Worm (Caenorhabditis elegans): Measurements from ENCODE around the gene F41H10.3.

DNA sequence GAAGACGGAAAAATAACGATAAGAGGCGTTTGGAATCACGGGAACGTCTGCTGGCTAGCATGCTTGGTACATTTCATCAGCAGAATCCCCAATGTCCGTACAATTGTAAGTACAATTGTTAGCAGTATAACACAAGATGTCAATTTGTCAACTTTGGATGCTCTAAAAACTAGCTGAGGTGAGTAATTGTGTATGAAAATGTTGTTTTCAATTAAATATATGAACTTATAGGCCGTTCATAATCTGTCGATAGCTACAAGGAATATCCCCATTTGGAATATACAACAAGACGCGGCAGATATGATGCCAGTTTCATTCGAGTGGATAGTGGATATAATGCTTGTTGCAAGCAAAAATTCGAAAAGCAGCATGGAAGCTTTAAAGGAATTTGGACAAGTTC is 15.4 kb downstream of the F41H10.3 start, which contains the start of gene F41H10.12:
- TF ChIP-seq ama-1 (optimal IDR thresholded peaks at IDR 0.05) (no peak), unc-62 (GFP tag; optimal IDR thresholded peaks at IDR 0.05) (no peak), xbp-1 (tag; optimal IDR thresholded peaks at IDR 0.05) (no peak)
